Worm (Caenorhabditis elegans): ENCODE data around the gene ech-1.1.

DNA sequence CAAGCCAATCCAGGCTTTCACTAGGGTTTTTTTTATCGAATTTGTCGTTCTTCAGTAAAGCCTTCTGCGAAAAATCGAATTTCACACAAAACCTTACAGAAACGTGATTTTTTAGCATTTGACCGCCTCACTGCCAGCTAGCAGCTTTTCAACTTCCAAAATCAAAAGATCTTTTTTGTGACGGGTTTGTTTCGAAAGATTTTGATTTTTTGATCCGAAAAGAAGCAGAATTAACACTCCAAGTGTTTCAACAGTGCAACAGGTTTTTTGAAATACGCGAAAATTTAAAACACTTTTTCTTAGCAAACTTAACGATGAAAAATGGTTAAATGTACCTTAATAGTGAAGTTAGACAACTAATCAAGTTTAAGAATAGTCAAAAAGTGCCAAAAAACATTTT lies 19.9 kb downstream of the ech-1.1 start, which contains the start of gene clec-229:
- TF ChIP-seq daf-12 (tag; optimal IDR thresholded peaks at IDR 0.05) (no peak), ceh-82 (tag; optimal IDR thresholded peaks at IDR 0.05) (no peak)

Measured in whole organism, L3 larva.